Worm (Caenorhabditis elegans) whole organism, mixed stage, embryonic: ENCODE measurements around the gene F14D7.9.

Source experiments
- M03D4.4 ChIP-seq: sonication (generic microtip); optimal IDR thresholded peaks from 2 replicates; lab custom pipeline; 2017; ENCODE audit warnings: mild to moderate bottlenecking, missing genetic modification characterization, missing compliant biosample characterization
- bed-3 ChIP-seq: fragments of 200-800 bp; sonication (Bioruptor generic); optimal IDR thresholded peaks from 3 replicates; lab custom pipeline; 2018; ENCODE audit warnings: mild to moderate bottlenecking, missing genetic modification characterization, moderate library complexity, missing compliant biosample characterization
- blmp-1 ChIP-seq: fragments of 150-350 bp; optimal IDR thresholded peaks from 2 replicates; lab custom pipeline; 2014; ENCODE audit warnings: missing biosample characterization, missing genetic modification characterization
- ceh-39 ChIP-seq: fragments of 150-350 bp; optimal IDR thresholded peaks from 2 replicates; lab custom pipeline; 2014; ENCODE audit warnings: missing biosample characterization, missing genetic modification characterization
- ceh-83 ChIP-seq: fragments of 200-800 bp; sonication (Bioruptor generic); optimal IDR thresholded peaks from 2 replicates; lab custom pipeline; 2018; ENCODE audit warnings: mild to moderate bottlenecking, missing genetic modification characterization, missing compliant biosample characterization
- ces-1 ChIP-seq: fragments of 150-350 bp; optimal IDR thresholded peaks from 2 replicates; lab custom pipeline; 2014; ENCODE audit warnings: missing biosample characterization, missing genetic modification reagents, missing genetic modification characterization
- cnd-1 ChIP-seq: fragments of 200-800 bp; sonication (Bioruptor generic); optimal IDR thresholded peaks from 2 replicates; lab custom pipeline; 2018; ENCODE audit warnings: mild to moderate bottlenecking, missing genetic modification characterization, missing compliant biosample characterization
- drap-1 ChIP-seq: fragments of 200-800 bp; sonication (Bioruptor generic); optimal IDR thresholded peaks from 3 replicates; lab custom pipeline; 2018; ENCODE audit warnings: mild to moderate bottlenecking, missing genetic modification characterization, missing compliant biosample characterization
- elt-1 ChIP-seq: sonication (generic microtip); optimal IDR thresholded peaks from 2 replicates; lab custom pipeline; 2017; ENCODE audit warnings: missing genetic modification characterization, mild to moderate bottlenecking, missing compliant biosample characterization, antibody characterized with exemption, moderate library complexity, borderline replicate concordance; ENCODE audit not compliant: insufficient read depth
- elt-3 ChIP-seq: fragments of 150-350 bp; optimal IDR thresholded peaks from 2 replicates; lab custom pipeline; 2014; ENCODE audit warnings: missing biosample characterization, missing genetic modification characterization
- flh-1 ChIP-seq: fragments of 200-800 bp; sonication (Bioruptor generic); optimal IDR thresholded peaks from 2 replicates; lab custom pipeline; 2018; ENCODE audit warnings: mild to moderate bottlenecking, missing genetic modification characterization, moderate library complexity, missing compliant biosample characterization
- ham-2 ChIP-seq: fragments of 200-800 bp; sonication (Bioruptor generic); optimal IDR thresholded peaks from 2 replicates; lab custom pipeline; 2018; ENCODE audit warnings: mild to moderate bottlenecking, missing genetic modification characterization, missing compliant biosample characterization
- hlh-1 ChIP-seq: fragments of 150-350 bp; optimal IDR thresholded peaks from 2 replicates; lab custom pipeline; 2014; ENCODE audit warnings: missing biosample characterization, missing genetic modification reagents, missing genetic modification characterization
- lin-13 ChIP-seq: fragments of 150-350 bp; optimal IDR thresholded peaks from 2 replicates; lab custom pipeline; 2014; ENCODE audit warnings: missing biosample characterization, missing genetic modification characterization
- lin-32 ChIP-seq: fragments of 200-800 bp; sonication (Bioruptor generic); optimal IDR thresholded peaks from 2 replicates; lab custom pipeline; 2018; ENCODE audit warnings: mild to moderate bottlenecking, missing genetic modification characterization, missing compliant biosample characterization
- lsy-2 ChIP-seq: fragments of 150-350 bp; optimal IDR thresholded peaks from 2 replicates; lab custom pipeline; 2014; ENCODE audit warnings: missing biosample characterization, missing genetic modification characterization
- mab-5 ChIP-seq: fragments of 150-350 bp; optimal IDR thresholded peaks from 2 replicates; lab custom pipeline; 2014; ENCODE audit warnings: missing biosample characterization, missing genetic modification characterization
- mep-1 ChIP-seq: fragments of 150-350 bp; optimal IDR thresholded peaks from 2 replicates; lab custom pipeline; 2017; ENCODE audit warnings: missing biosample characterization, missing genetic modification reagents, missing genetic modification characterization, inconsistent platforms
- mls-2 ChIP-seq: sonication (generic microtip); optimal IDR thresholded peaks from 2 replicates; lab custom pipeline; 2016; ENCODE audit warnings: mild to moderate bottlenecking, missing genetic modification characterization, moderate library complexity, missing compliant biosample characterization
- nhr-12 ChIP-seq: fragments of 150-350 bp; optimal IDR thresholded peaks from 2 replicates; lab custom pipeline; 2014; ENCODE audit warnings: missing biosample characterization, missing genetic modification characterization
- nhr-2 ChIP-seq: fragments of 150-350 bp; optimal IDR thresholded peaks from 2 replicates; lab custom pipeline; 2014; ENCODE audit warnings: missing biosample characterization, missing genetic modification characterization
- nhr-28 ChIP-seq: fragments of 150-350 bp; optimal IDR thresholded peaks from 2 replicates; lab custom pipeline; 2014; ENCODE audit warnings: missing biosample characterization, missing genetic modification characterization
- nhr-76 ChIP-seq: sonication (generic microtip); optimal IDR thresholded peaks from 2 replicates; lab custom pipeline; 2017; ENCODE audit warnings: missing biosample characterization, missing genetic modification characterization
- pha-4 ChIP-seq: fragments of 150-350 bp; optimal IDR thresholded peaks from 2 replicates; lab custom pipeline; 2018; ENCODE audit warnings: missing biosample characterization, missing genetic modification reagents, missing genetic modification characterization
- sem-2 ChIP-seq: fragments of 200-800 bp; sonication (Bioruptor generic); optimal IDR thresholded peaks from 2 replicates; lab custom pipeline; 2018; ENCODE audit warnings: mild to moderate bottlenecking, missing genetic modification characterization, missing compliant biosample characterization
- snpc-4 ChIP-seq: fragments of 150-350 bp; optimal IDR thresholded peaks from 2 replicates; lab custom pipeline; 2014; ENCODE audit warnings: missing biosample characterization, missing genetic modification characterization
- sptf-1 ChIP-seq: sonication (generic microtip); optimal IDR thresholded peaks from 2 replicates; lab custom pipeline; 2017; ENCODE audit warnings: mild to moderate bottlenecking, missing genetic modification characterization, moderate library complexity, missing compliant biosample characterization
- unc-120 ChIP-seq: sonication (generic microtip); optimal IDR thresholded peaks from 2 replicates; lab custom pipeline; 2017; ENCODE audit warnings: missing genetic modification characterization, missing compliant biosample characterization; ENCODE audit not compliant: poor library complexity, severe bottlenecking
- unc-62 ChIP-seq: fragments of 150-350 bp; optimal IDR thresholded peaks from 2 replicates; lab custom pipeline; 2014; ENCODE audit warnings: missing biosample characterization, missing genetic modification reagents, missing genetic modification characterization
- zip-8 ChIP-seq: fragments of 150-350 bp; optimal IDR thresholded peaks from 2 replicates; lab custom pipeline; 2014; ENCODE audit warnings: missing biosample characterization, missing genetic modification characterization
- ztf-11 ChIP-seq: fragments of 150-350 bp; optimal IDR thresholded peaks from 2 replicates; lab custom pipeline; 2014; ENCODE audit warnings: missing biosample characterization, missing genetic modification characterization

Gene F14D7.9

ce11 chrV:14260831-14261230, 33.7 kb upstream of the F14D7.9 start, which contains the start of gene F40G12.2:
TSS of gene F40G12.2 (minus strand) at chrV:14260931.
- TF ChIP-seq elt-1 (tag; lab: Kevin White, UChicago) = no peak
- TF ChIP-seq bed-3 = no peak
- TF ChIP-seq ztf-11 = no peak
- no peak for TF ChIP-seq ham-2 (GFP tag; lab: Kevin White, UChicago)
- TF ChIP-seq mab-5 (tag; lab: Kevin White, UChicago) = no peak
- no peak for TF ChIP-seq nhr-28 (tag; lab: Kevin White, UChicago)
- no peak for TF ChIP-seq nhr-12
- TF ChIP-seq cnd-1 = no peak
- TF ChIP-seq ceh-39 (tag; lab: Kevin White, UChicago) = no peak

- no peak for TF ChIP-seq sptf-1 (tag; lab: Kevin White, UChicago)
- no peak for TF ChIP-seq sem-2 (GFP tag; lab: Kevin White, UChicago)
- no peak for TF ChIP-seq elt-3 (tag; lab: Kevin White, UChicago)
- TF ChIP-seq lin-13 (tag; lab: Kevin White, UChicago) = no peak
- no peak for TF ChIP-seq unc-120
- TF ChIP-seq nhr-2 (tag; lab: Kevin White, UChicago) = no peak
- TF ChIP-seq unc-62 (GFP tag; lab: Kevin White, UChicago) = no peak
- TF ChIP-seq mab-5 (tag; lab: Kevin White, UChicago) = no peak
- TF ChIP-seq drap-1 (GFP tag; lab: Kevin White, UChicago) = no peak
- TF ChIP-seq lin-32 (GFP tag; lab: Kevin White, UChicago) = no peak
- no peak for TF ChIP-seq cnd-1
- no peak for TF ChIP-seq ztf-11
- no peak for TF ChIP-seq M03D4.4
- no peak for TF ChIP-seq ham-2 (GFP tag; lab: Kevin White, UChicago)
- TF ChIP-seq nhr-12 = no peak
- TF ChIP-seq pha-4 = no peak
- TF ChIP-seq blmp-1 (tag; lab: Kevin White, UChicago) = no peak
- no peak for TF ChIP-seq mep-1 (tag; lab: Kevin White, UChicago)
- no peak for TF ChIP-seq ceh-83 (GFP tag; lab: Kevin White, UChicago)
- no peak for TF ChIP-seq bed-3
Observed at ce11 chrV:14267326-14267942, 27.1 kb upstream of the F14D7.9 start.

ce11 chrV:14268616-14269015, 25.9 kb upstream of the F14D7.9 start, which contains the start of gene F40G12.4:
TSS of gene F40G12.4 (minus strand) at chrV:14268716.
- no peak for TF ChIP-seq bed-3
- TF ChIP-seq lsy-2 (tag; lab: Kevin White, UChicago) = no peak
- TF ChIP-seq lin-13 (tag; lab: Kevin White, UChicago) = no peak
- TF ChIP-seq sem-2 (GFP tag; lab: Kevin White, UChicago) = no peak
- no peak for TF ChIP-seq sptf-1 (tag; lab: Kevin White, UChicago)
- TF ChIP-seq, all 35 proteins: peak for 0

ce11 chrV:14270729-14271128, 23.8 kb upstream of the F14D7.9 start, which contains the start of gene F40G12.5:
TSS of gene F40G12.5 (minus strand) at chrV:14270829.
- TF ChIP-seq nhr-28 (tag; lab: Kevin White, UChicago) (no peak), ceh-39 (tag; lab: Kevin White, UChicago) (no peak), unc-62 (GFP tag; lab: Kevin White, UChicago) (no peak), cnd-1 (no peak), ceh-83 (GFP tag; lab: Kevin White, UChicago) (no peak), elt-1 (tag; lab: Kevin White, UChicago) (no peak), nhr-12 (no peak), unc-120 (no peak), zip-8 (no peak), hlh-1 (tag; lab: Kevin White, UChicago) (no peak), drap-1 (GFP tag; lab: Kevin White, UChicago) (no peak), lsy-2 (tag; lab: Kevin White, UChicago) (no peak), nhr-76 (no peak), ces-1 (GFP tag; lab: Kevin White, UChicago) (no peak), mls-2 (tag; lab: Kevin White, UChicago) (no peak), mep-1 (tag; lab: Kevin White, UChicago) (no peak), ham-2 (GFP tag; lab: Kevin White, UChicago) (no peak)
- TF ChIP-seq, all 35 proteins: peak for 0

- TF ChIP-seq ceh-83 (GFP tag; lab: Kevin White, UChicago) (no peak), nhr-12 (no peak), lin-32 (GFP tag; lab: Kevin White, UChicago) (no peak), nhr-2 (tag; lab: Kevin White, UChicago) (no peak), unc-120 (no peak), drap-1 (GFP tag; lab: Kevin White, UChicago) (no peak), blmp-1 (tag; lab: Kevin White, UChicago) (no peak), hlh-1 (tag; lab: Kevin White, UChicago) (no peak), nhr-28 (tag; lab: Kevin White, UChicago) (no peak), ham-2 (GFP tag; lab: Kevin White, UChicago) (no peak), zip-8 (no peak), snpc-4 (tag; lab: Kevin White, UChicago) (no peak), flh-1 (GFP tag; lab: Kevin White, UChicago) (no peak)
- TF ChIP-seq, all 35 proteins: peak for 0
Observed at ce11 chrV:14273019-14273418, 21.5 kb upstream of the F14D7.9 start, which contains the start of gene F40G12.6. TSS of gene F40G12.6 (minus strand) at chrV:14273119.
